Fruit fly (Drosophila melanogaster) whole organism, wandering third instar larva: Measurements from ENCODE around the gene lwr.

Experiments
- Abd-B ChIP-seq: fragments of >200 bp; optimal IDR thresholded peaks from 2 replicates; lab custom pipeline; 2017; ENCODE audit warnings: missing biosample characterization, missing genetic modification characterization
- CG32264 ChIP-seq: fragments of 200-800 bp; sonication (Bioruptor generic); optimal IDR thresholded peaks from 2 replicates; lab custom pipeline; 2016; ENCODE audit warnings: missing biosample characterization, missing genetic modification characterization
- CG9705 ChIP-seq: fragments of 200-800 bp; sonication (Bioruptor generic); optimal IDR thresholded peaks from 2 replicates; lab custom pipeline; 2018; ENCODE audit warnings: missing biosample characterization, mild to moderate bottlenecking, missing genetic modification characterization
- Dfd ChIP-seq: fragments of >200 bp; optimal IDR thresholded peaks from 2 replicates; lab custom pipeline; 2017; ENCODE audit warnings: missing biosample characterization, missing genetic modification characterization
- GATAd ChIP-seq: sonication (Bioruptor generic); optimal IDR thresholded peaks from 2 replicates; lab custom pipeline; 2016; ENCODE audit warnings: missing biosample characterization, missing genetic modification characterization
- HLH106 ChIP-seq: fragments of 200-800 bp; optimal IDR thresholded peaks from 3 replicates; lab custom pipeline; 2019; ENCODE audit warnings: missing biosample characterization, mild to moderate bottlenecking, missing genetic modification characterization, moderate library complexity
- Hnf4 ChIP-seq: fragments of 200-800 bp; sonication (Bioruptor generic); optimal IDR thresholded peaks from 2 replicates; lab custom pipeline; 2016; ENCODE audit warnings: missing biosample characterization, mild to moderate bottlenecking, missing genetic modification characterization
- Hr83 ChIP-seq: fragments of 200-300 bp; sonication (Bioruptor generic); optimal IDR thresholded peaks from 2 replicates; lab custom pipeline; 2016; ENCODE audit warnings: missing biosample characterization, mild to moderate bottlenecking, missing genetic modification characterization, moderate library complexity; ENCODE audit not compliant: poor library complexity, severe bottlenecking
- Myc ChIP-seq: fragments of >200 bp; optimal IDR thresholded peaks from 2 replicates; lab custom pipeline; 2017
- N ChIP-seq: fragments of >200 bp; optimal IDR thresholded peaks from 2 replicates; lab custom pipeline; 2018; ENCODE audit warnings: missing biosample characterization, missing external identifiers, missing genetic modification characterization
- OdsH ChIP-seq: fragments of 200-800 bp; sonication (Bioruptor generic); optimal IDR thresholded peaks from 2 replicates; lab custom pipeline; 2016; ENCODE audit warnings: missing biosample characterization, mild to moderate bottlenecking, missing genetic modification characterization
- Rel ChIP-seq, 2 experiments: fragments of 200-800 bp; sonication (Bioruptor generic) in 1 of 2; optimal IDR thresholded peaks; 2 replicates in 1 of 2; 3 replicates in 1 of 2; lab custom pipeline; 2016 to 2019; ENCODE audit warnings: mild to moderate bottlenecking in 2 of 2, missing biosample characterization in 2 of 2, missing genetic modification characterization in 2 of 2, moderate library complexity in 1 of 2
- Sp1 ChIP-seq: fragments of 200-800 bp; sonication (Bioruptor generic); optimal IDR thresholded peaks from 3 replicates; lab custom pipeline; 2019; ENCODE audit warnings: missing biosample characterization, mild to moderate bottlenecking, missing genetic modification characterization, moderate library complexity
- Vsx2 ChIP-seq: fragments of 200-300, 225-300 bp; sonication (Bioruptor generic); optimal IDR thresholded peaks from 2 replicates; lab custom pipeline; 2018; ENCODE audit warnings: missing biosample characterization, missing genetic modification characterization; ENCODE audit not compliant: partially characterized antibody
- br ChIP-seq: fragments of 200-800 bp; sonication (Bioruptor generic); optimal IDR thresholded peaks from 2 replicates; lab custom pipeline; 2016; ENCODE audit warnings: missing biosample characterization, missing genetic modification characterization
- brk ChIP-seq: fragments of 200-800 bp; sonication (Bioruptor generic); optimal IDR thresholded peaks from 2 replicates; lab custom pipeline; 2016; ENCODE audit warnings: missing biosample characterization, mild to moderate bottlenecking, missing genetic modification characterization
- dl ChIP-seq, 2 experiments: fragments of 175-275, 200-275 bp in 1 of 2; fragments of 200-275 bp in 1 of 2; sonication (Bioruptor generic); optimal IDR thresholded peaks; lab custom pipeline; 2018; ENCODE audit warnings: mild to moderate bottlenecking in 2 of 2, missing biosample characterization in 2 of 2, missing genetic modification characterization in 2 of 2, moderate library complexity in 2 of 2; ENCODE audit not compliant: partially characterized antibody in 2 of 2, insufficient read depth in 1 of 2
- dmrt93B ChIP-seq: fragments of 200-800 bp; sonication (Bioruptor generic); optimal IDR thresholded peaks from 2 replicates; lab custom pipeline; 2018; ENCODE audit warnings: missing biosample characterization, mild to moderate bottlenecking, missing genetic modification characterization
- ey ChIP-seq: fragments of 200-800 bp; sonication (Bioruptor generic); optimal IDR thresholded peaks from 2 replicates; lab custom pipeline; 2016; ENCODE audit warnings: missing biosample characterization, missing genetic modification characterization
- foxo ChIP-seq, 2 experiments: fragments of 200-800 bp; sonication (Bioruptor generic); optimal IDR thresholded peaks; 2 replicates in 1 of 2; 3 replicates in 1 of 2; lab custom pipeline; 2016 to 2017; ENCODE audit warnings: missing biosample characterization in 2 of 2, missing genetic modification characterization in 2 of 2
- fru ChIP-seq: fragments of 200-800 bp; sonication (Bioruptor generic); optimal IDR thresholded peaks from 3 replicates; lab custom pipeline; 2016; ENCODE audit warnings: missing biosample characterization, mild to moderate bottlenecking, missing genetic modification characterization
- h ChIP-seq: fragments of 200-800 bp; sonication (Bioruptor generic); optimal IDR thresholded peaks from 3 replicates; lab custom pipeline; 2016; ENCODE audit warnings: missing biosample characterization, mild to moderate bottlenecking, missing genetic modification characterization
- pan ChIP-seq: fragments of >200 bp; optimal IDR thresholded peaks from 2 replicates; lab custom pipeline; 2017
- psq ChIP-seq: fragments of 200-800 bp; sonication (Bioruptor generic); optimal IDR thresholded peaks from 3 replicates; lab custom pipeline; 2017; ENCODE audit warnings: missing biosample characterization, mild to moderate bottlenecking, missing genetic modification characterization, moderate library complexity
- rgr ChIP-seq: fragments of 200-800 bp; sonication (Bioruptor generic); optimal IDR thresholded peaks from 3 replicates; lab custom pipeline; 2016; ENCODE audit warnings: missing biosample characterization, mild to moderate bottlenecking, missing genetic modification characterization
- sv ChIP-seq: fragments of 200-800 bp; sonication (Bioruptor generic); optimal IDR thresholded peaks from 3 replicates; lab custom pipeline; 2016; ENCODE audit warnings: missing biosample characterization, missing genetic modification characterization
- tai ChIP-seq: sonication (Bioruptor generic); optimal IDR thresholded peaks from 2 replicates; lab custom pipeline; 2016; ENCODE audit warnings: missing biosample characterization, missing genetic modification characterization
- usp ChIP-seq: fragments of >200 bp; optimal IDR thresholded peaks from 2 replicates; lab custom pipeline; 2017; ENCODE audit warnings: missing biosample characterization, missing genetic modification characterization
- woc ChIP-seq: sonication (Bioruptor generic); optimal IDR thresholded peaks from 2 replicates; lab custom pipeline; 2016; ENCODE audit warnings: missing biosample characterization, mild to moderate bottlenecking, missing genetic modification characterization

The lwr gene

DNA sequence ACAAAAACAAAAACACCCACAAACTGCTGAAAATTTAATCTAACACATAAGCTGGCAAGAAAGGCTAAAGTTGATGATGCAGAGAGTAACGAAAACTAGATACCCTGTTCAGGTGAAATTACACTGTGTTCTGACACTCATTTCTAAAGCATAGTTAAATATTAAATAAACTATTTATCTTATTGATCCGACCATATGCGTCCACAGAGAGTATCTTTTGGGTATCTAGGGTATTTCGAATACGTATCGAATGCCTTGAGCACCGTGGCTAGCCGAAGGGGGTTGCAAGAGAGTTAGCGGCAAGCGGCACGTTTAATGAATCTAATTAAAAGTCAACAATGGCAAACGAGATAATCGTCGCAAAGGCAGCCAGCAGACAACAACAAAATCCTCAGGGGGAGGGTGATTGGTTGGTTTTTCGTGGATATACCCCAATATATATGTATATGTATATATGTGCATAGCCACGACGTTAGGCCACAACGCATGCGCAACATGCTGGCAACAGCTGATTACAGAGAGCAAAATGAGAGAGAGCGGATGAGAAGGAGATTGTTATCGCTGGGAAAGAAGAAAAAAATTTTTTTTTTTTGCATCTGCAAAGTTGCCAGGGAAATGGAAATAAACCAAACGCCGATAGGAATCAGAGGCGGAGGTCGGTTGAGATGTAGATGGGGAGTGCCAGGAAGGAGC lies 20.3 kb downstream of the lwr start:
- TF ChIP-seq h (peak; percentile 35), OdsH (peak; percentile 27), usp (GFP tag; lab: Kevin White, UChicago) (no peak), sv (GFP tag; lab: Kevin White, UChicago) (peak; percentile 51), foxo (GFP tag; optimal IDR thresholded peaks at IDR 0.05; lab: Kevin White, UChicago) (peak in 1 of 2 experiments; percentile 6)
- TF ChIP-seq, all 38 proteins: peak for 4

dm6 chr2L:521001-521827 lies 21.2 kb downstream of the lwr start:
- no peak for TF ChIP-seq HLH106 (tag; lab: Kevin White, UChicago)
- no peak for TF ChIP-seq Vsx2
- TF ChIP-seq fru (GFP tag; lab: Kevin White, UChicago) = no peak
- TF ChIP-seq Sp1 (GFP tag; lab: Kevin White, UChicago) = no peak
- TF ChIP-seq, all 38 proteins: peak for 0

DNA sequence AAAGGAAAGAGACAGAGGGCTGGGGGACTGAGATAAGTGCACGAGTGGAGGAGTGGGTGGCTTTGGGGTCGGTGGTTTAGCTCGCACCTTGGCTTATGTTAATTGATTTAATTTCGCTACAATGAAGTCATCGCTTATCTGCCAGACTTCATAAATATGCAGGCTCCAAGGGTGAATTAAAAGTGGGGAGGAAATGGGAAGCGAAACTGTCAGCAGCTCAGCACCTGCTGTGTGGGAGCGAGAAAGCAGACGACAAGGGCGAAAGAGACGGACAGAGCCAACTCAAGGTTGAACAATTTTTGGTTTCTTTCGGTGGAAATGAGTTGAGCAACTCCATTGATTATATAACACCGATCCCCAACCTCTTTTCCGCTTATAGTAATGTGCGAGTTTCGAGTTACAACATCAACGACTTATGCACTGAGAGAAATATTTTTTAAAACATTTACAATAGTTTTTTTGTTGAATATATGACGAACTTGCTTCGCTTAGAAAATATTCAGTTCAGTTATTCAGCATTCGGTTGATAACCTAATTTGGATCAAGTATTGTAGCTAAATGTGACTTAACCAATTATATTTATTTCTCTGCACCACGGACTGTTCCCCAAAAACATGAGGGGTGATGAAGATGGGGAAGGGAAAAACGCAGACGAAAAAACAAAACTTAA lies 21.9 kb downstream of the lwr start:
- peak; percentile 47 for TF ChIP-seq rgr (GFP tag; lab: Kevin White, UChicago)
- peak; percentile 15 for TF ChIP-seq psq (GFP tag; lab: Kevin White, UChicago)
- peak; percentile 44 for TF ChIP-seq ey (GFP tag; lab: Kevin White, UChicago)
- TF ChIP-seq br = peak; percentile 48
- TF ChIP-seq Hnf4 = peak; percentile 27
- TF ChIP-seq pan (lab: Kevin White, UChicago) = no peak
- no peak for TF ChIP-seq brk (GFP tag; lab: Kevin White, UChicago)
- peak; percentile 5 for TF ChIP-seq Sp1 (GFP tag; lab: Kevin White, UChicago)
- no peak for TF ChIP-seq dl (GFP tag; optimal IDR thresholded peaks at IDR 0.05; lab: Kevin White, UChicago; ENCODE audit: insufficient read depth in 1 of 2, partially characterized antibody in 2 of 2)
- no peak for TF ChIP-seq Rel (GFP tag; optimal IDR thresholded peaks at IDR 0.05; lab: Kevin White, UChicago)
- TF ChIP-seq Rel (tag; optimal IDR thresholded peaks at IDR 0.05; lab: Kevin White, UChicago) = no peak
- peak in 1 of 2 experiments; percentile 38 for TF ChIP-seq foxo (GFP tag; optimal IDR thresholded peaks at IDR 0.05; lab: Kevin White, UChicago)
- TF ChIP-seq Myc (lab: Kevin White, UChicago) = no peak
- TF ChIP-seq fru (GFP tag; lab: Kevin White, UChicago) = peak; percentile 64
- peak; percentile 41 for TF ChIP-seq h
- TF ChIP-seq sv (GFP tag; lab: Kevin White, UChicago) = peak; percentile 68
- TF ChIP-seq, all 38 proteins: peak for 10

DNA sequence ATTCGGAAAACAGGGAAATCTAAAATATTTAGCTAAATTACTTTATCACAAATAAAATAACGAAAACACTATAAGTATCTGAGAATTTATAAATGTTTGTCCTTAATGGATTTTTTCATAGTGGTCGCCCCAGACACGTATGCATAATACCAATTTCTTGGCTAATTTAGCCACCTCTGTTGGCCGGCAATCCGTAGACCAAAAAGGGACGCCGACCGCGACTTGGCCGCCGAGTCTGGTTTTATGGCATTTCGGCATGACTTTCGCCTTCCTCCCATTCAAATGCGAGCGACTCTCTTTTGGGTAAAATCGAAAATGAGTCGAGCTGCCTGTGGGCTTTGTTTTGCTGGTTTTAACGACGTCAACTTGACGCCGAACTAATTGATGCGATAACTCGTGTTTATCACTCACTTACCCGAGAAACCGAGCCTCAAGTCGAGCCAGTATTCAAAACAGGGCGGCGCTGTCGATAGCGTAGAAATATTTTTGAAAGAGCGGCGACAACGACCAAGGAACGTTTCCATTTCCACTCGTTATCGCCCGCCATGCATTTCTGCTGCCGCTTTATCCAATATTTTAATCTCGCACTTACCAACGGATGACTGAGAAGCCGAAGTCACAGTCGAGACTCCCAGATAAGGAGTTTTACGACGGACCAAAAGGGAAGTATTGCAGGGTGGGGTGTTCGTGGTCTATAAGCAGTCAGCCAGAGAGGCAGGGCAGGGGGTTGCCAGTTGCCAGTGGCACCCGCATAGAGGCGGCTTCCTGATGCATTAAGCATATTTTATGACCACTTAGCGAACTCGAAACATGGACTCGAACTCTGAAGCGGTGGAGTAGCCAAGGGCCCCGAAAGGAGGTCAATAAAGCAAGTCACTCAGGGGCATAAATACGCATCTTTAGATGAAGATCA lies 23.1 kb downstream of the lwr start:
- TF ChIP-seq Dfd (GFP tag; lab: Kevin White, UChicago) (no peak), Myc (lab: Kevin White, UChicago) (no peak), GATAd (GFP tag; lab: Kevin White, UChicago) (no peak), Hnf4 (no peak), Hr83 (no peak), N (GFP tag; lab: Kevin White, UChicago) (no peak), tai (GFP tag; lab: Kevin White, UChicago) (no peak), HLH106 (tag; lab: Kevin White, UChicago) (no peak)
- TF ChIP-seq, all 38 proteins: peak for 0

- no peak for TF ChIP-seq Sp1 (GFP tag; lab: Kevin White, UChicago)
- no peak for TF ChIP-seq CG9705 (GFP tag; lab: Kevin White, UChicago)
- no peak for TF ChIP-seq psq (GFP tag; lab: Kevin White, UChicago)
- TF ChIP-seq woc = no peak
- no peak for TF ChIP-seq pan (lab: Kevin White, UChicago)
- TF ChIP-seq OdsH = no peak
- TF ChIP-seq Hnf4 = no peak
- no peak for TF ChIP-seq foxo (GFP tag; optimal IDR thresholded peaks at IDR 0.05; lab: Kevin White, UChicago)
- TF ChIP-seq HLH106 (tag; lab: Kevin White, UChicago) = no peak
- no peak for TF ChIP-seq Abd-B (GFP tag; lab: Kevin White, UChicago)
- no peak for TF ChIP-seq sv (GFP tag; lab: Kevin White, UChicago)
- TF ChIP-seq dl (GFP tag; optimal IDR thresholded peaks at IDR 0.05; lab: Kevin White, UChicago; ENCODE audit: insufficient read depth in 1 of 2, partially characterized antibody in 2 of 2) = no peak
- no peak for TF ChIP-seq CG32264 (GFP tag; lab: Kevin White, UChicago)
- TF ChIP-seq Hr83 = no peak
- no peak for TF ChIP-seq dmrt93B (GFP tag; lab: Kevin White, UChicago)
- no peak for TF ChIP-seq fru (GFP tag; lab: Kevin White, UChicago)
Observed at dm6 chr2L:518620-518913, 23.8 kb downstream of the lwr start.
